Fruit fly (Drosophila melanogaster) whole organism, embryonic: ENCODE results near the gene Irc.

Source experiments
- Abd-B ChIP-seq: fragments of 200-800 bp; sonication (Bioruptor generic); optimal IDR thresholded peaks from 2 replicates; lab custom pipeline; 2018; ENCODE audit warnings: missing biosample characterization, mild to moderate bottlenecking, missing genetic modification characterization, moderate library complexity
- Ada2b ChIP-seq: fragments of 200-800 bp; sonication (Bioruptor generic); IDR thresholded peaks from 2 replicates; pipeline ENCODE4 v1.3.6; 2022; ENCODE audit warnings: missing biosample characterization, missing genetic modification characterization
- B-H2 ChIP-seq: fragments of 200-800 bp; sonication (Bioruptor generic); optimal IDR thresholded peaks from 2 replicates; lab custom pipeline; 2018; ENCODE audit warnings: missing biosample characterization, mild to moderate bottlenecking, missing genetic modification characterization
- BEAF-32 ChIP-seq: fragments of 200-800 bp; sonication (Bioruptor generic); optimal IDR thresholded peaks from 3 replicates; lab custom pipeline; 2017; ENCODE audit warnings: missing biosample characterization, missing genetic modification characterization, mild to moderate bottlenecking, moderate library complexity, missing genetic modification reagents
- CG12299 ChIP-seq: fragments of 200-800 bp; sonication (Bioruptor generic); optimal IDR thresholded peaks from 2 replicates; lab custom pipeline; 2018; ENCODE audit warnings: missing biosample characterization, mild to moderate bottlenecking, missing genetic modification characterization
- CG13287 ChIP-seq: fragments of 200-800 bp; sonication (Bioruptor generic); IDR thresholded peaks from 2 replicates; pipeline ENCODE4 v1.3.6; 2022; ENCODE audit warnings: missing biosample characterization, missing genetic modification characterization; ENCODE audit not compliant: partially characterized antibody
- CG1602 ChIP-seq: fragments of 200-800 bp; sonication (Bioruptor generic); optimal IDR thresholded peaks from 3 replicates; lab custom pipeline; 2016; ENCODE audit warnings: missing biosample characterization, missing genetic modification characterization
- CG17829 ChIP-seq: fragments of 200-800 bp; optimal IDR thresholded peaks from 2 replicates; lab custom pipeline; 2019; ENCODE audit warnings: missing biosample characterization, mild to moderate bottlenecking, missing genetic modification characterization, moderate library complexity
- CG2129 ChIP-seq: fragments of 200-800 bp; sonication (Bioruptor generic); IDR thresholded peaks from 2 replicates; pipeline ENCODE4 v1.3.6; 2022; ENCODE audit warnings: missing biosample characterization, missing genetic modification characterization; ENCODE audit not compliant: partially characterized antibody
- CG2199 ChIP-seq: fragments of 200-800 bp; sonication (Bioruptor generic); IDR thresholded peaks from 3 replicates; pipeline ENCODE4 v1.3.6; 2022; ENCODE audit warnings: missing biosample characterization, missing genetic modification characterization
- CG31388 ChIP-seq: fragments of 200-800 bp; sonication (Bioruptor generic); optimal IDR thresholded peaks from 2 replicates; lab custom pipeline; 2016; ENCODE audit warnings: missing biosample characterization, missing genetic modification characterization
- CG42726 ChIP-seq: fragments of 200-800 bp; sonication (Bioruptor generic); IDR thresholded peaks from 2 replicates; pipeline ENCODE4 v1.3.6; 2022; ENCODE audit warnings: missing biosample characterization, missing genetic modification characterization; ENCODE audit not compliant: partially characterized antibody
- CG7745 ChIP-seq: fragments of 200-800 bp; sonication (Bioruptor generic); optimal IDR thresholded peaks from 2 replicates; lab custom pipeline; 2018; ENCODE audit warnings: missing biosample characterization, mild to moderate bottlenecking, missing genetic modification characterization, moderate library complexity
- CG7839 ChIP-seq: fragments of 200-800 bp; sonication (Bioruptor generic); optimal IDR thresholded peaks from 3 replicates; lab custom pipeline; 2018; ENCODE audit warnings: missing biosample characterization, mild to moderate bottlenecking, missing genetic modification characterization, moderate library complexity
- CG7928 ChIP-seq: fragments of 200-800 bp; sonication (Bioruptor generic); optimal IDR thresholded peaks from 2 replicates; lab custom pipeline; 2017; ENCODE audit warnings: missing biosample characterization, mild to moderate bottlenecking, missing genetic modification characterization
- CG7963 ChIP-seq: fragments of 200-800 bp; sonication (Bioruptor generic); IDR thresholded peaks from 3 replicates; pipeline ENCODE4 v1.3.6; 2022; ENCODE audit warnings: missing biosample characterization, missing genetic modification characterization; ENCODE audit not compliant: partially characterized antibody
- CHES-1-like ChIP-seq: fragments of 200-800 bp; sonication (Bioruptor generic); optimal IDR thresholded peaks from 2 replicates; lab custom pipeline; 2016; ENCODE audit warnings: missing biosample characterization, missing genetic modification characterization
- CoRest ChIP-seq: fragments of 200-800 bp; sonication (Bioruptor generic); optimal IDR thresholded peaks from 3 replicates; lab custom pipeline; 2018; ENCODE audit warnings: missing biosample characterization, mild to moderate bottlenecking, missing genetic modification characterization, moderate library complexity
- Dfd ChIP-seq, 2 experiments: fragments of >200 bp; optimal IDR thresholded peaks; 2 replicates each; lab custom pipeline; 2017; ENCODE audit warnings: missing biosample characterization in 2 of 2, missing genetic modification characterization in 2 of 2
- Dll ChIP-seq: fragments of 200-800 bp; sonication (Bioruptor generic); IDR thresholded peaks from 4 replicates; pipeline ENCODE4 v1.3.6; 2022; ENCODE audit warnings: missing biosample characterization, missing genetic modification characterization; ENCODE audit not compliant: partially characterized antibody
- E2f1 ChIP-seq: fragments of 200-800 bp; sonication (Bioruptor generic); IDR thresholded peaks from 2 replicates; pipeline ENCODE4 v1.3.6; 2022; ENCODE audit warnings: missing biosample characterization, missing genetic modification characterization
- Fer2 ChIP-seq: fragments of 200-800 bp; sonication (Bioruptor generic); optimal IDR thresholded peaks from 2 replicates; lab custom pipeline; 2018; ENCODE audit warnings: missing biosample characterization, mild to moderate bottlenecking, missing genetic modification characterization, moderate library complexity
- Fer3 ChIP-seq: fragments of 200-800 bp; sonication (Bioruptor generic); optimal IDR thresholded peaks from 2 replicates; lab custom pipeline; 2018; ENCODE audit warnings: missing biosample characterization, mild to moderate bottlenecking, missing genetic modification characterization, moderate library complexity
- Hr39 ChIP-seq: fragments of >200 bp; optimal IDR thresholded peaks from 2 replicates; lab custom pipeline; 2017
- Max ChIP-seq: fragments of 200-800 bp; sonication (Bioruptor generic); optimal IDR thresholded peaks from 2 replicates; lab custom pipeline; 2016; ENCODE audit warnings: missing biosample characterization, mild to moderate bottlenecking, missing genetic modification characterization
- Mrtf ChIP-seq: fragments of 200-800 bp; sonication (Bioruptor generic); IDR thresholded peaks from 3 replicates; pipeline ENCODE4 v1.3.6; 2022; ENCODE audit warnings: missing biosample characterization, missing genetic modification characterization
- Nf-YA ChIP-seq: fragments of 200-800 bp; sonication (Bioruptor generic); IDR thresholded peaks from 2 replicates; pipeline ENCODE4 v1.3.6; 2022; ENCODE audit warnings: missing biosample characterization, missing genetic modification characterization
- Opbp ChIP-seq: fragments of 200-800 bp; sonication (Bioruptor generic); IDR thresholded peaks from 3 replicates; pipeline ENCODE4 v1.3.6; 2022; ENCODE audit warnings: missing biosample characterization, missing genetic modification characterization; ENCODE audit not compliant: partially characterized antibody
- Sin3A ChIP-seq: fragments of >200 bp; optimal IDR thresholded peaks from 2 replicates; lab custom pipeline; 2018
- Sox102F ChIP-seq: fragments of 200-800 bp; sonication (Bioruptor generic); optimal IDR thresholded peaks from 2 replicates; lab custom pipeline; 2018; ENCODE audit warnings: missing biosample characterization, mild to moderate bottlenecking, missing genetic modification characterization, moderate library complexity
- Vsx1 ChIP-seq: fragments of 200-800 bp; sonication (Bioruptor generic); optimal IDR thresholded peaks from 2 replicates; lab custom pipeline; 2017; ENCODE audit warnings: missing biosample characterization, mild to moderate bottlenecking, missing genetic modification characterization, missing genetic modification reagents
- Xbp1 ChIP-seq: fragments of 200-800 bp; sonication (Bioruptor generic); optimal IDR thresholded peaks from 3 replicates; lab custom pipeline; 2016; ENCODE audit warnings: missing biosample characterization, mild to moderate bottlenecking, missing genetic modification characterization
- ase ChIP-seq: fragments of 200-800 bp; sonication (Bioruptor generic); IDR thresholded peaks from 3 replicates; pipeline ENCODE4 v1.3.6; 2022; ENCODE audit warnings: missing biosample characterization, missing genetic modification characterization
- cad ChIP-seq: fragments of >200 bp; optimal IDR thresholded peaks from 2 replicates; lab custom pipeline; 2017; ENCODE audit warnings: missing biosample characterization, missing genetic modification characterization
- esg ChIP-seq: fragments of 200-800 bp; sonication (Bioruptor generic); conservative IDR thresholded peaks from 2 replicates; pipeline ENCODE4 v1.3.6; 2022; ENCODE audit warnings: missing biosample characterization, missing genetic modification characterization
- gsb-n ChIP-seq: fragments of 200-800 bp; sonication (Bioruptor generic); optimal IDR thresholded peaks from 3 replicates; lab custom pipeline; 2018; ENCODE audit warnings: missing biosample characterization, mild to moderate bottlenecking, missing genetic modification characterization
- ham ChIP-seq: fragments of 200-800 bp; sonication (Bioruptor generic); IDR thresholded peaks from 2 replicates; pipeline ENCODE4 v1.3.6; 2022; ENCODE audit warnings: missing biosample characterization, missing genetic modification characterization
- hth ChIP-seq: fragments of >200 bp; optimal IDR thresholded peaks from 2 replicates; lab custom pipeline; 2017; ENCODE audit warnings: inconsistent platforms
- lilli ChIP-seq: fragments of 200-800 bp; sonication (Bioruptor generic); optimal IDR thresholded peaks from 3 replicates; lab custom pipeline; 2016; ENCODE audit warnings: missing biosample characterization, missing genetic modification characterization
- nmo ChIP-seq: fragments of 200-800 bp; sonication (Bioruptor generic); optimal IDR thresholded peaks from 2 replicates; lab custom pipeline; 2018; ENCODE audit warnings: missing biosample characterization, mild to moderate bottlenecking, missing genetic modification characterization, moderate library complexity
- org-1 ChIP-seq: fragments of 200-800 bp; sonication (Bioruptor generic); optimal IDR thresholded peaks from 2 replicates; lab custom pipeline; 2017; ENCODE audit warnings: missing biosample characterization, missing genetic modification characterization
- otp ChIP-seq: fragments of 200-800 bp; sonication (Bioruptor generic); IDR thresholded peaks from 3 replicates; pipeline ENCODE4, ENCODE4 v1.3.6; 2022; ENCODE audit warnings: missing biosample characterization, missing genetic modification characterization
- pnt ChIP-seq: fragments of 200-800 bp; sonication (Bioruptor generic); optimal IDR thresholded peaks from 3 replicates; lab custom pipeline; 2016; ENCODE audit warnings: missing biosample characterization, missing genetic modification characterization
- sna ChIP-seq: fragments of 200-800 bp; sonication (Bioruptor generic); IDR thresholded peaks from 2 replicates; pipeline ENCODE4 v1.3.6; 2022; ENCODE audit warnings: missing biosample characterization, missing genetic modification characterization; ENCODE audit not compliant: partially characterized antibody
- sob ChIP-seq: fragments of 200-800 bp; sonication (Bioruptor generic); IDR thresholded peaks from 2 replicates; pipeline ENCODE4 v1.3.6; 2022; ENCODE audit warnings: missing biosample characterization, missing genetic modification characterization
- sqz ChIP-seq: fragments of 200-800 bp; sonication (Bioruptor generic); optimal IDR thresholded peaks from 3 replicates; lab custom pipeline; 2018; ENCODE audit warnings: missing biosample characterization, mild to moderate bottlenecking, missing genetic modification characterization
- sr ChIP-seq: fragments of 200-800 bp; sonication (Bioruptor generic); IDR thresholded peaks from 3 replicates; pipeline ENCODE4 v1.3.6; 2022; ENCODE audit warnings: missing biosample characterization, missing genetic modification characterization
- sug ChIP-seq: fragments of 200-800 bp; optimal IDR thresholded peaks from 2 replicates; lab custom pipeline; 2019; ENCODE audit warnings: missing biosample characterization, mild to moderate bottlenecking, missing genetic modification characterization, moderate library complexity
- zen ChIP-seq: fragments of 200-800 bp; sonication (Bioruptor generic); optimal IDR thresholded peaks from 3 replicates; lab custom pipeline; 2018; ENCODE audit warnings: missing biosample characterization, mild to moderate bottlenecking, missing genetic modification characterization, moderate library complexity

Gene Irc

dm6 chr3R:16986181-16987074 lies 16.2 kb upstream of the Irc start (continued):
- TF ChIP-seq lilli (GFP tag; lab: Kevin White, UChicago) (peak; percentile 98), Nf-YA (GFP tag; lab: Robert Waterston, UW) (peak; percentile 85), CG42726 (GFP tag; lab: Robert Waterston, UW) (no peak), Mrtf (GFP tag; lab: Robert Waterston, UW) (peak; percentile 97), pnt (GFP tag; lab: Kevin White, UChicago) (peak; percentile 85), CG2129 (no peak), nmo (peak; percentile 84), CG7839 (tag; lab: Kevin White, UChicago) (peak; percentile 96), Max (GFP tag; lab: Kevin White, UChicago) (peak; percentile 83), CG7963 (GFP tag; lab: Robert Waterston, UW) (no peak), ase (GFP tag; lab: Robert Waterston, UW) (peak; percentile 89; the same call in 2 of the 3 replicates), CG7745 (tag; lab: Kevin White, UChicago) (no peak), Opbp (GFP tag; lab: Robert Waterston, UW) (no peak), CG2199 (GFP tag; lab: Robert Waterston, UW) (peak; percentile 93), CG1602 (peak; percentile 83), Sin3A (lab: Kevin White, UChicago) (no peak), Dll (no peak), E2f1 (GFP tag; lab: Robert Waterston, UW) (peak; percentile 94), gsb-n (peak; percentile 27), sr (GFP tag; lab: Robert Waterston, UW) (peak; percentile 91; the same call in 2 of the 3 replicates), Fer3 (tag; lab: Kevin White, UChicago) (peak; percentile 95), org-1 (GFP tag; lab: Kevin White, UChicago) (peak; percentile 95), otp (GFP tag; lab: Robert Waterston, UW) (peak; percentile 97), Ada2b (GFP tag; lab: Robert Waterston, UW) (peak; percentile 95), CG13287 (GFP tag; lab: Robert Waterston, UW) (peak; percentile 20; the same call in 1 of the 2 replicates), CG7928 (peak; percentile 69), sob (GFP tag; lab: Robert Waterston, UW) (peak; percentile 99), BEAF-32 (peak; percentile 20), CHES-1-like (GFP tag; lab: Kevin White, UChicago) (peak; percentile 97), B-H2 (peak; percentile 97), Abd-B (GFP tag; lab: Kevin White, UChicago) (peak; percentile 94), Xbp1 (GFP tag; lab: Kevin White, UChicago) (peak; percentile 93), Dfd (GFP tag; optimal IDR thresholded peaks at IDR 0.05; lab: Kevin White, UChicago) (no peak), cad (GFP tag; lab: Kevin White, UChicago) (no peak), esg (peak; percentile 97), ham (GFP tag; lab: Robert Waterston, UW) (peak; percentile 97), CG12299 (tag; lab: Kevin White, UChicago) (peak; percentile 84), Sox102F (GFP tag; lab: Kevin White, UChicago) (peak; percentile 78), CG17829 (tag; lab: Kevin White, UChicago) (peak; percentile 73), Vsx1 (GFP tag; lab: Kevin White, UChicago) (peak; percentile 73), Fer2 (tag; lab: Kevin White, UChicago) (peak; percentile 88), sqz (GFP tag; lab: Kevin White, UChicago) (peak; percentile 43), Hr39 (lab: Kevin White, UChicago) (no peak), sug (tag; lab: Kevin White, UChicago) (peak; percentile 99), sna (no peak), CoRest (tag; lab: Kevin White, UChicago) (peak; percentile 92), zen (peak; percentile 57), hth (lab: Kevin White, UChicago) (no peak), CG31388 (peak; percentile 30)
